Worm (Caenorhabditis elegans) whole organism, L4 larva: ENCODE measurements around the gene C02F5.2.

Experiments used
- ama-1 ChIP-seq: fragments of 150-350 bp; optimal IDR thresholded peaks from 2 replicates; lab custom pipeline; 2014; ENCODE audit warnings: inconsistent platforms, mixed read lengths
- attf-4 ChIP-seq: sonication (generic microtip); optimal IDR thresholded peaks from 3 replicates; lab custom pipeline; 2017; ENCODE audit warnings: missing biosample characterization, missing genetic modification characterization
- dmd-9 ChIP-seq: fragments of 200-800 bp; sonication (Bioruptor generic); IDR thresholded peaks from 2 replicates; pipeline ENCODE4 v1.3.6; 2022; ENCODE audit warnings: missing genetic modification reagents, missing genetic modification characterization, missing compliant biosample characterization
- dpl-1 ChIP-seq: fragments of 150-350 bp; optimal IDR thresholded peaks from 2 replicates; lab custom pipeline; 2014; ENCODE audit warnings: missing biosample characterization, missing genetic modification reagents, missing genetic modification characterization
- hmg-1.1 ChIP-seq: fragments of 200-800 bp; sonication (Bioruptor generic); IDR thresholded peaks from 2 replicates; pipeline ENCODE4 v1.3.6; 2022; ENCODE audit warnings: missing genetic modification reagents, missing genetic modification characterization, missing compliant biosample characterization
- pha-4 ChIP-seq, 2 experiments: fragments of 150-350 bp in 1 of 2; fragments of 200-800 bp in 1 of 2; sonication (Bioruptor generic) in 1 of 2; IDR thresholded peaks in 1 of 2; optimal IDR thresholded peaks in 1 of 2; 2 replicates each; pipeline versions ENCODE4 v1.3.6 to Lab custom; 2014 to 2022; ENCODE audit warnings: missing genetic modification characterization in 2 of 2, missing genetic modification reagents in 2 of 2, missing biosample characterization in 1 of 2, missing compliant biosample characterization in 1 of 2
- unc-39 ChIP-seq: sonication (generic microtip); optimal IDR thresholded peaks from 2 replicates; lab custom pipeline; 2017; ENCODE audit warnings: missing biosample characterization, missing genetic modification characterization

- TF ChIP-seq hmg-1.1 (GFP tag; lab: Robert Waterston, UW): no peak
- TF ChIP-seq dpl-1: no peak
- no peak for TF ChIP-seq ama-1 (lab: Kevin White, UChicago)
- TF ChIP-seq attf-4: no peak
- no peak for TF ChIP-seq unc-39 (tag; lab: Kevin White, UChicago)
- TF ChIP-seq pha-4 (GFP tag; IDR thresholded peaks at IDR 0.05; lab: Robert Waterston, UW): no peak
- TF ChIP-seq pha-4 (tag; optimal IDR thresholded peaks at IDR 0.05; lab: Kevin White, UChicago): no peak
- no peak for TF ChIP-seq dmd-9 (GFP tag; lab: Robert Waterston, UW)
Observed at ce11 chrIII:8239325-8239724, 10.1 kb upstream of the C02F5.2 start, which contains the start of gene tsp-1.
